Worm (Caenorhabditis elegans): ENCODE data around the gene aexr-1.

The aexr-1 gene

DNA sequence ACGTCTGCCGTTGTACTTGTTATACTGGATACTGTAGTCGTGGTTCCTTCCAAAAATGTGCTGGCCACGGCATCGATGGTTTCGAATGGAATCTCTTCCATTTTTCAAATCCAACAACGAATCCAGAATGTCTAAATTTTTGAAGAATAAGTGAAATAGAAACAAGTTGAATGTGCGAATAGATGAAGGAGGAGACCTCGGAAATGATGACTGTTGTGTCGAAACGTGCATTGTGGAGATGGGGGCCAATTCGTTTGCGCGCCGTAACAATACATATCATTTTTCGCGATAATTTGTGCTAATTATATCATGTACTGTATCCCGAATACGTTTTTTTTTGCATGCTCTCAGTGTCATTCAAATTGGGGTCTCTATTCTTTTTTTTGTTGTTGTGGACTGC, at the start of gene aexr-1:
TSS of gene aexr-1 (minus strand) at position 101 of the 400 bp plus-strand sequence.
- TF ChIP-seq tbx-37 (GFP tag; conservative IDR thresholded peaks at IDR 0.05) (no peak), scrt-1 (GFP tag; IDR thresholded peaks at IDR 0.05) (no peak), ets-7 (tag; optimal IDR thresholded peaks at IDR 0.05) (no peak)

DNA sequence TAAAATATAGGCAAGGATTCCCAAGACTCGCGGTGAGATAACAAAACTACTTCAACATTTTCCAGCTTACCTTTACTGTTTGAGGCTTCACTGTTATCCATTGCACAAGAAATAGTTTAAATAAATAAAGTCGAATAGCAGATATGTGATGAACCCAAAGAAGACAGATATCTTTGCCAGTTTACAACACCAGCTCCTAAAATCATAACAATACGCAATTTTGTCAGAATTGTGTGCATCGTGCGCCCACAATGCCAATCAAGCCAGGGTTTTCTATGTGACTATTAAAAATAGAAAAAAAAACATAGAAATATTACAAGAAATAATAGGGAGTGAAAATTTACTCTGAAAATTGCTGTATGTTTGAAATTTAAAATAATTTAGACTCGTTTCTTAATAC, 47.6 kb upstream of the aexr-1 start, which contains the start of gene F38B6.8:
TSS of gene F38B6.8 (minus strand) at position 101 of the 400 bp plus-strand sequence.
- TF ChIP-seq B0310.2 (tag; optimal IDR thresholded peaks at IDR 0.05) (no peak), ets-7 (tag; optimal IDR thresholded peaks at IDR 0.05) (no peak)

DNA sequence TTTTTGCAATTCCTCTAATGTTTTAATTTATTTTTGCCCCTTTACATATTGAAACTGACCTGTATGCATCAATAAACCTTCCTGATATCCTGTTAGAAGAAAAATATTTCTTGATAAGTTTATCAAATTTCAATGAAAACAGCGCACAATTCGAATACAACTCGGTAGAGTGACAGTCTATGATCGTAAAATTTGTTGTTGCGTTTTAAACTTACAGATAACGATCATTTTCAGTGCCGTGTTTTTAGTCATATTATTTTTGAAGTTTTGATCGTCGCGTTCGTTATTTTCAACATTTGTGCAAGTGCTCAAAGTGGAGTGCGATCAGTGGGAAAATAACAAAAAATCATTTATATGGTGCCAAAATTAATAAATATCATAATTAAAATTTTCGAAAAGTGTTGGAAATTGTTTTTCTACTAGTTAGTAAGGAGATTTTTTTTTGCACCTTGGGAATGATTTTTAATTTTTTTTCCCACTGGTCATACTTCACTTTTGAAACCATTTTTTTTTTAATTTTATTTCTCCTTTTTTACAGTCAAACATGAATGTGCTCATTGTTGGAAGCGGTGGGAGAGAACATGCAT, 39.4 kb upstream of the aexr-1 start, which contains the start of gene F38B6.4:
TSS of gene F38B6.4 (plus strand) at position 537 of the 587 bp plus-strand sequence.
- TF ChIP-seq ceh-36 (tag; optimal IDR thresholded peaks at IDR 0.05) = no peak
- TF ChIP-seq ceh-13 (GFP tag; optimal IDR thresholded peaks at IDR 0.05) = no peak
- no peak for TF ChIP-seq hmbx-1 (tag; optimal IDR thresholded peaks at IDR 0.05)
- no peak for TF ChIP-seq hnd-1 (tag; optimal IDR thresholded peaks at IDR 0.05)
- TF ChIP-seq flt-1 (GFP tag; IDR thresholded peaks at IDR 0.05) = no peak
- no peak for TF ChIP-seq tbx-37 (GFP tag; conservative IDR thresholded peaks at IDR 0.05)
- no peak for TF ChIP-seq tra-4 (tag; optimal IDR thresholded peaks at IDR 0.05)
- no peak for TF ChIP-seq ets-7 (tag; optimal IDR thresholded peaks at IDR 0.05)
- TF ChIP-seq ama-1 (optimal IDR thresholded peaks at IDR 0.05) = no peak
- TF ChIP-seq scrt-1 (GFP tag; IDR thresholded peaks at IDR 0.05) = no peak

DNA sequence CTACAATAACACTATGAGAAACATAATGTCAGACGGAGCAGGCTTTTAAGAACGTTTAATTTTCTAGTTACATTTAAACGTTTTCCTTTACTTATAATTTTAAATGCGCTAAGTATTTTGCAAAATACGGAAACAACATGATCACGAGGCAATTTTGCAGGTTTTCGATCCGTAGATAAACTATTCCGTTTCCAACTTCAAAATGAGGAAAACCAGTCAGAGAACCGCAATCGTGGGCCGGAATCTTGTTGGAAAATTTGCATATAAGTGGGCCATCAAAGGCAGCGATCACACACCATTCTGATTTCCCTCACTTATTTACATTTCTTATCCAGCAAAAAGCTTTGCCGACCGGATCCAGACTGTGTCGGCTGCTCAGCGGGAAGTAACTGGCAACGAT, 37.4 kb upstream of the aexr-1 start, which contains the start of gene col-172:
TSS of gene col-172 (plus strand) at position 301 of the 400 bp plus-strand sequence.
- TF ChIP-seq ceh-13 (GFP tag; optimal IDR thresholded peaks at IDR 0.05) = no peak
- TF ChIP-seq ets-7 (tag; optimal IDR thresholded peaks at IDR 0.05) = no peak
- no peak for TF ChIP-seq flt-1 (GFP tag; IDR thresholded peaks at IDR 0.05)
- TF ChIP-seq ceh-36 (tag; optimal IDR thresholded peaks at IDR 0.05) = no peak
- no peak for TF ChIP-seq tbx-11 (GFP tag; IDR thresholded peaks at IDR 0.05)
- TF ChIP-seq pes-1 (GFP tag; IDR thresholded peaks at IDR 0.05) = no peak
- TF ChIP-seq aly-1 (tag; optimal IDR thresholded peaks at IDR 0.05) = no peak
- no peak for TF ChIP-seq F13C5.2 (tag; optimal IDR thresholded peaks at IDR 0.05)
- no peak for TF ChIP-seq hmg-4 (GFP tag; optimal IDR thresholded peaks at IDR 0.05)

DNA sequence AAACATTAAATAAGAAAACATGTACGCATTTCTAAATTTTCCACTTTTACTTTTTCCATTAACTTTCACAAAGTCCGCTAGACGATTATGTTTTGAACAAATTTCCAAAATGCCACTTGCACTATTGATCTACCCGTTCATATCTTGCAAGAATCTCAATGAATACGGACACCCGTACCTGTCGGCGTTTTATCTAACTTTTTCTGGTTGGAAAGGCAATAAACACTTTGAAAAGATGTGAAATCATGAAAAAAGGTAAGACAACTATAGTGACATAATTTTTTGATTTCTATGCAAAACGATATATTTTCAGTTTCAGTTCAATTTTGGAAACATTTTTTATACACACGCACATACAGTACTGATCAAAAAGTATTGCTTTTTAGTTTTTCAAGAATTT, 36.6 kb upstream of the aexr-1 start:
- TF ChIP-seq hmg-4 (GFP tag; optimal IDR thresholded peaks at IDR 0.05) = no peak

DNA sequence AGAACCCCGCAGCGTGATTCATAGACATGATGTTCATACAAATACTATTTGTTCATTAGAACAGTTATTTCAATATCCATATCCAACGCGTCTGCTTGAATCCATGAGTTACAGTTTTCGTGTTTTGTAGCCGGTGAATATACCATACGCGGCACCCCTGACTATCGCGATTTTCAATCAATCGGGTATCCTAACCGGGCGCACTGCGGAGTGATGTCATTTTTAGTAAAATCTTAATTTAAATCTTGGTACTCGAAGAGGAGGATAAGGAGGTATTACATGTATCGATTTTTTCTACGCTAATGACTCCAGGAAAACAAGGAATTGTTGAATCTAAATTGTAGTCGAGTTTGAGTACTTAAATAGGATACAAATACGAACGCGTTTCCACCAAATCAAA, 34.3 kb upstream of the aexr-1 start:
- TF ChIP-seq ceh-13 (GFP tag; optimal IDR thresholded peaks at IDR 0.05) (no peak), hmg-4 (GFP tag; optimal IDR thresholded peaks at IDR 0.05) (no peak), hnd-1 (tag; optimal IDR thresholded peaks at IDR 0.05) (no peak), pes-1 (GFP tag; IDR thresholded peaks at IDR 0.05) (no peak), tbx-11 (GFP tag; IDR thresholded peaks at IDR 0.05) (no peak), scrt-1 (GFP tag; IDR thresholded peaks at IDR 0.05) (no peak), B0310.2 (tag; optimal IDR thresholded peaks at IDR 0.05) (no peak), flt-1 (GFP tag; IDR thresholded peaks at IDR 0.05) (no peak), tra-4 (tag; optimal IDR thresholded peaks at IDR 0.05) (no peak)

DNA sequence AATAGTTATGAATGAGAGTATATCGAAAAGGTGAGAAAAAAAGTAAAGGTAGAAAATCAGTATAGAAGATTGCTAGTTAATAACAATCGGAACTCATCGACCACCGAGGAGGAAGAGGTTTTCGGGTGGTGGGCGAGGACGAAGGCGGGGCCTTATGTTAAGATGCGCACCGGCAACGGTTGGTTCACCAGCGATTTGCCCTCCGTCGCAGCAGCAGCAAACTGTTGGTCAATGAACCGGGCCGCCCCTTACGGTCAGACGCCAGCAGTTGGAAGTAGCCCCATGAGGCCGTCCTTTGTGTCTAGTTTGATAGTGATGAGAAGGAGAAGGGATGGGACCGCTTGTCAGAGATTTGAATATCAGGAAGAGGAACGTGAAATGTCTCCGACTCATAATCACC, 33.8 kb upstream of the aexr-1 start, which contains the start of gene nhr-137:
TSS of gene nhr-137 (minus strand) at position 101 of the 400 bp plus-strand sequence.
- TF ChIP-seq tra-4 (tag; optimal IDR thresholded peaks at IDR 0.05) = no peak
- TF ChIP-seq F13C5.2 (tag; optimal IDR thresholded peaks at IDR 0.05) = no peak
- TF ChIP-seq pes-1 (GFP tag; IDR thresholded peaks at IDR 0.05) = no peak
- TF ChIP-seq B0310.2 (tag; optimal IDR thresholded peaks at IDR 0.05) = no peak

DNA sequence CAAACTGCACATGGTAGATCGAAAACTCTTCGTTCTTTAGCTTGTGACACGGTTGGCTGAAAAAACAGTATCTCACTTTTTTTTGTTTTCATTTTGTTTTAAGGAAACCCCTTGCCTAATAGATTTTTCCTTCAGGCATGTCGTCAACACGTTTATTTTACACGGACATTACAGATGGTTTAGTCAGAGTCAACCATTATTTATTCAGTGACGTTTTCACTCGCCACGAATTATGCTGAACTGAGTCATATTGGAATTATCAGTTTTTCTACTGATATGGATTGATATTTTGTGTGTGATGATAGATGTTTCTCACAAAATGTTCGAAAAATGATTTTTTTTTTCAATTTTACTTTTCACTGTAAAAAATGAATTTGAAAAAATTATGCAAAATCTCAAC, 32.4 kb upstream of the aexr-1 start:
- TF ChIP-seq hmbx-1 (tag; optimal IDR thresholded peaks at IDR 0.05) (no peak), ets-7 (tag; optimal IDR thresholded peaks at IDR 0.05) (no peak)

DNA sequence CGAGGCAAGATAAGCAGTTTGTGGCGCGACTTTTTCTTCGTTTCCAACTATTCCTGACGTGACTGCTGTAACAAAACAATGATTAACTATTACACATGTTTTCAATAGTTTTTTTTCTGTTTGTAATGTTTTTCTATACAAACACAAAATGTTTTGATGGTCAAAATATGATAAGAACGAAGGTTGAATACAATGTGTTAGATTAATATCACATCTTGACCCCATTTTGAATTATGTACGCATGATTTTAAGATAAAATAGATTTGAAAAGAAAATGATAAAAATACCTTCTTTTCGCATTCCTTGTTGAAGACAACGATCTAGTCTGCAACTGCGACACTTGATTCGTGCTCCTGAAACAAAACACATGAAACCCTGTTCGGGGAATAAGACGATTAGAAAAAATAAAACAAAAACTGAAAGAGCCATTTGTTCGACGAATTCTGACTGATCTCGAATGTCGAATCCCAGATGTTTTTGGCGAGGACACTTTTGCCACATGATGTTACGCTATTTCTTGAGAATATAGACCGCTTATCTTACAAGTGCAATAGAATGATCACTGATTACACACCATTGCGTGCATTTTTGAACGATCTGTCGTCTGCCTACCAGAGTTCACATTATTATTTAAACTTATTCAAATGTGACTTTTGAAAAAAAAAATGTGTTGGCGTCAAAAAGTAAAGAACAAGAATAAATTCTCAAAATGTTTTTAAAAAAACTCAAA, 30.2 kb upstream of the aexr-1 start:
- TF ChIP-seq ceh-36 (tag; optimal IDR thresholded peaks at IDR 0.05) (no peak), ceh-13 (GFP tag; optimal IDR thresholded peaks at IDR 0.05) (no peak), hmg-4 (GFP tag; optimal IDR thresholded peaks at IDR 0.05) (no peak), F13C5.2 (tag; optimal IDR thresholded peaks at IDR 0.05) (no peak), tbx-11 (GFP tag; IDR thresholded peaks at IDR 0.05) (no peak), sea-1 (GFP tag; conservative IDR thresholded peaks at IDR 0.05) (no peak), tra-4 (tag; optimal IDR thresholded peaks at IDR 0.05) (no peak), tbx-37 (GFP tag; conservative IDR thresholded peaks at IDR 0.05) (no peak), pes-1 (GFP tag; IDR thresholded peaks at IDR 0.05) (no peak), ets-7 (tag; optimal IDR thresholded peaks at IDR 0.05) (no peak), scrt-1 (GFP tag; IDR thresholded peaks at IDR 0.05) (no peak), hnd-1 (tag; optimal IDR thresholded peaks at IDR 0.05) (no peak), B0310.2 (tag; optimal IDR thresholded peaks at IDR 0.05) (no peak), flt-1 (GFP tag; IDR thresholded peaks at IDR 0.05) (no peak), hmbx-1 (tag; optimal IDR thresholded peaks at IDR 0.05) (no peak)
